Fruit fly (Drosophila melanogaster): ENCODE data around the gene GCS1.

The GCS1 gene

DNA sequence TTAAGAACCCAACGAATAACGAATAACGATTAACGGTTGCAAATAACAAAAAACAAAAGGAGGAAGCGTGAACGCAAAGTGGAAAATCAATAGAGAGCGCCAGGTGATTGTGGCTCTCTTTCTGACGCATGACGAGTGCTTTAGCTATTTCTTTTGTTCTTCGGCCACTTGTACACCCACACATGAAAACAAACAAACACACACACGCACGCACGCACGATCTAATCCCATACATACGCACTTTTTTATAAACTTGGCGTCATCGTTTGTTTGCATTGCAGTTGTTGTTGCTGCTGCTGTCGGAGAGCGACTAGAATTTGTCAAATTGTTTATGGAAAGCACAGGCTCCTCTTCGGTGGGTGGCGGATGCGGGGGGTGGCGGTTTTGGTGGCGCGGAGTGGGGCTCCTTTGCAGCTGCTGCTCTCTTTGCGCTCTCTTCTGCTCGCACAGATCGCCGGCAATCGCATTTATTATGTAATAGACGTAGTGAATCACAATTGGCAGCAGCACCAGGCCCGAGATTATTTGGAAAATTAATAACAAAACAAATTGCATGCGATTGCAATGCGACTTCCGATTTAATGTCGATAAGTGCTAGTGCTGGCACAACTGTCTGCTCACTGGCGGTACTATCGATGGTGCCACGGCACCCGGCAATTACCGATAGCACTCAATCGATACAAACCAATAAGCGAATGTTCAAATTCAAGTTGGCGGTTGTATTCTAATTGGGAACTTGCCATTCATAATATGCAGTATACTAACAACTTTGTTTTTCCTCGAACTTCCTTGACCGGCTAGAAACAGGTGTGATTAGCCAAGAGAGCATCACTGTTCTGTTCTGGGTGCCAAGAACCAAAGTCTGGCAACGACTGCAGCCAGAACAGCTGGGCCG, 8.6 kb downstream of the GCS1 start (continued):
- TF ChIP-seq CG34422 (GFP tag; IDR thresholded peaks at IDR 0.05) = 0 out of 3 replicates have a peak, but pooled peaks have one; percentile 34
- TF ChIP-seq CG10209 (GFP tag; optimal IDR thresholded peaks at IDR 0.05) = no peak
- peak; percentile 70 for TF ChIP-seq CG6272 (GFP tag; IDR thresholded peaks at IDR 0.05)
- TF ChIP-seq Doc3 (GFP tag; IDR thresholded peaks at IDR 0.05; ENCODE audit: partially characterized antibody) = peak; percentile 78
- TF ChIP-seq nau (GFP tag; optimal IDR thresholded peaks at IDR 0.05) = no peak
- TF ChIP-seq ranshi (GFP tag; IDR thresholded peaks at IDR 0.05) = no peak
- peak; percentile 3 for TF ChIP-seq Six4 (GFP tag; optimal IDR thresholded peaks at IDR 0.05)
- TF ChIP-seq pfk (GFP tag; optimal IDR thresholded peaks at IDR 0.05) = no peak
- peak; percentile 23 for TF ChIP-seq CG7839 (tag; optimal IDR thresholded peaks at IDR 0.05)
- TF ChIP-seq jigr1 (GFP tag; IDR thresholded peaks at IDR 0.05) = no peak
- TF ChIP-seq zfh2 (GFP tag; optimal IDR thresholded peaks at IDR 0.05) = peak; percentile 77
- TF ChIP-seq CG8478 (optimal IDR thresholded peaks at IDR 0.05) = no peak
- no peak for TF ChIP-seq Kr (GFP tag; optimal IDR thresholded peaks at IDR 0.05)
- peak; percentile 53 for TF ChIP-seq CG32532 (GFP tag; IDR thresholded peaks at IDR 0.05)
- no peak for TF ChIP-seq btn (GFP tag; optimal IDR thresholded peaks at IDR 0.05)
- TF ChIP-seq Lim3 (GFP tag; IDR thresholded peaks at IDR 0.05) = no peak
- TF ChIP-seq CG2199 (GFP tag; IDR thresholded peaks at IDR 0.05) = no peak
- TF ChIP-seq CG8281 (tag; optimal IDR thresholded peaks at IDR 0.05) = no peak
- TF ChIP-seq CG10959 (GFP tag; IDR thresholded peaks at IDR 0.05) = no peak
- no peak for TF ChIP-seq Usf (GFP tag; optimal IDR thresholded peaks at IDR 0.05)
- TF ChIP-seq en (GFP tag; optimal IDR thresholded peaks at IDR 0.05) = no peak
- TF ChIP-seq CG15601 (tag; optimal IDR thresholded peaks at IDR 0.05) = peak; percentile 36
- TF ChIP-seq D (optimal IDR thresholded peaks at IDR 0.05) = peak; percentile 38
- peak; percentile 26 for TF ChIP-seq D (GFP tag; optimal IDR thresholded peaks at IDR 0.05)
- no peak for TF ChIP-seq ftz-f1 (GFP tag; optimal IDR thresholded peaks at IDR 0.05)
- peak; percentile 73 for TF ChIP-seq CG12659 (GFP tag; optimal IDR thresholded peaks at IDR 0.05)
- TF ChIP-seq Poxn (GFP tag; IDR thresholded peaks at IDR 0.05) = no peak
- TF ChIP-seq CG43689 (GFP tag; IDR thresholded peaks at IDR 0.05) = no peak
- peak; percentile 68 for TF ChIP-seq ERR (GFP tag; optimal IDR thresholded peaks at IDR 0.05)
- peak; percentile 73 for TF ChIP-seq nerfin-2 (GFP tag; IDR thresholded peaks at IDR 0.05; ENCODE audit: partially characterized antibody)
- TF ChIP-seq Abd-B (GFP tag; optimal IDR thresholded peaks at IDR 0.05) = peak; percentile 53
- TF ChIP-seq Mrtf (GFP tag; IDR thresholded peaks at IDR 0.05) = no peak
- TF ChIP-seq CrebB (tag; optimal IDR thresholded peaks at IDR 0.05) = no peak
- peak; percentile 50 for TF ChIP-seq CG17829 (tag; optimal IDR thresholded peaks at IDR 0.05)
- TF ChIP-seq Taf1 (GFP tag; IDR thresholded peaks at IDR 0.05) = no peak
- TF ChIP-seq CG15073 (GFP tag; optimal IDR thresholded peaks at IDR 0.05) = no peak
- TF ChIP-seq Aef1 (GFP tag; IDR thresholded peaks at IDR 0.05) = no peak; the same call in 2 of the 3 replicates
- peak; percentile 74 for TF ChIP-seq E2f2 (GFP tag; IDR thresholded peaks at IDR 0.05)
- TF ChIP-seq pnt (GFP tag; optimal IDR thresholded peaks at IDR 0.05) = peak; percentile 28
- no peak for TF ChIP-seq CG31388 (GFP tag; optimal IDR thresholded peaks at IDR 0.05)
- peak; percentile 18 for TF ChIP-seq Sox102F (GFP tag; optimal IDR thresholded peaks at IDR 0.05)
- TF ChIP-seq CG7372 (GFP tag; IDR thresholded peaks at IDR 0.05) = 0 out of 2 replicates have a peak, but pooled peaks have one; percentile 39
- TF ChIP-seq Bdp1 (GFP tag; optimal IDR thresholded peaks at IDR 0.05) = no peak
- TF ChIP-seq pita (GFP tag; optimal IDR thresholded peaks at IDR 0.05) = no peak
- TF ChIP-seq wek (GFP tag; optimal IDR thresholded peaks at IDR 0.05) = no peak
- TF ChIP-seq CG12104 (GFP tag; optimal IDR thresholded peaks at IDR 0.05) = no peak
- peak; percentile 93 for TF ChIP-seq Sin3A (optimal IDR thresholded peaks at IDR 0.05)
- TF ChIP-seq eve (GFP tag; optimal IDR thresholded peaks at IDR 0.05) = no peak
- no peak for TF ChIP-seq HLHmδ (GFP tag; optimal IDR thresholded peaks at IDR 0.05)
- TF ChIP-seq CG8924 (tag; optimal IDR thresholded peaks at IDR 0.05) = peak; percentile 81
- TF ChIP-seq CG14667 (GFP tag; IDR thresholded peaks at IDR 0.05) = no peak
